Worm (Caenorhabditis elegans): ENCODE results near the gene cey-4.

- TF ChIP-seq ama-1 (optimal IDR thresholded peaks at IDR 0.05) (no peak), scrt-1 (GFP tag; IDR thresholded peaks at IDR 0.05) (no peak), F13C5.2 (tag; optimal IDR thresholded peaks at IDR 0.05) (no peak), ceh-13 (GFP tag; optimal IDR thresholded peaks at IDR 0.05) (no peak), hmbx-1 (tag; optimal IDR thresholded peaks at IDR 0.05) (no peak), aly-1 (tag; optimal IDR thresholded peaks at IDR 0.05) (no peak), ets-7 (tag; optimal IDR thresholded peaks at IDR 0.05) (no peak), tra-4 (tag; optimal IDR thresholded peaks at IDR 0.05) (no peak), flt-1 (GFP tag; IDR thresholded peaks at IDR 0.05) (no peak), sea-1 (GFP tag; conservative IDR thresholded peaks at IDR 0.05) (no peak), tbx-11 (GFP tag; IDR thresholded peaks at IDR 0.05) (no peak)
Observed at ce11 chrIII:10906325-10906724, 37.8 kb upstream of the cey-4 start.
